Worm (Caenorhabditis elegans) whole organism, L1 larva: ENCODE measurements around the gene eppl-1.

ENCODE experiments used
- C04F5.9 ChIP-seq: sonication (generic microtip); optimal IDR thresholded peaks from 2 replicates; lab custom pipeline; 2016; ENCODE audit warnings: missing genetic modification characterization, missing compliant biosample characterization
- C34B4.2 ChIP-seq: sonication (generic microtip); optimal IDR thresholded peaks from 2 replicates; lab custom pipeline; 2017; ENCODE audit warnings: mild to moderate bottlenecking, missing genetic modification characterization, missing compliant biosample characterization
- Y116A8C.19 ChIP-seq: sonication (generic microtip); optimal IDR thresholded peaks from 2 replicates; lab custom pipeline; 2016; ENCODE audit warnings: missing compliant biosample characterization, missing genetic modification characterization, borderline replicate concordance
- aha-1 ChIP-seq: fragments of 150-350 bp; optimal IDR thresholded peaks from 2 replicates; lab custom pipeline; 2014; ENCODE audit warnings: missing biosample characterization, missing genetic modification characterization
- alr-1 ChIP-seq: fragments of 200-800 bp; sonication (Bioruptor generic); optimal IDR thresholded peaks from 2 replicates; lab custom pipeline; 2018; ENCODE audit warnings: borderline replicate concordance, mild to moderate bottlenecking, missing genetic modification characterization, missing compliant biosample characterization
- ceh-88 ChIP-seq: fragments of 200-800 bp; sonication (Bioruptor generic); IDR thresholded peaks from 2 replicates; pipeline ENCODE4 v1.3.6; 2022; ENCODE audit warnings: missing genetic modification characterization, missing compliant biosample characterization
- ceh-90 ChIP-seq: sonication (generic microtip); optimal IDR thresholded peaks from 2 replicates; lab custom pipeline; 2016; ENCODE audit warnings: missing genetic modification characterization, missing compliant biosample characterization
- ces-1 ChIP-seq: fragments of 150-350 bp; optimal IDR thresholded peaks from 2 replicates; lab custom pipeline; 2014; ENCODE audit warnings: missing biosample characterization, missing genetic modification reagents, missing genetic modification characterization
- dsc-1 ChIP-seq: sonication (generic microtip); optimal IDR thresholded peaks from 2 replicates; lab custom pipeline; 2016; ENCODE audit warnings: mild to moderate bottlenecking, missing genetic modification characterization, missing compliant biosample characterization
- egl-27 ChIP-seq, 2 experiments: fragments of 150-350 bp in 1 of 2; sonication (generic microtip); optimal IDR thresholded peaks; 3 replicates each; lab custom pipeline; 2017 to 2018; ENCODE audit warnings: missing biosample characterization in 2 of 2, missing genetic modification characterization in 2 of 2, missing genetic modification reagents in 2 of 2
- elt-3 ChIP-seq, 6 experiments: fragments of 150-350 bp in 1 of 6; sonication (generic microtip); optimal IDR thresholded peaks; 2 replicates each; lab custom pipeline; 2017 to 2018; ENCODE audit warnings: missing biosample characterization in 6 of 6, missing genetic modification characterization in 6 of 6, inconsistent platforms in 1 of 6
- fkh-10 ChIP-seq: sonication (generic microtip); optimal IDR thresholded peaks from 2 replicates; lab custom pipeline; 2017; ENCODE audit warnings: missing biosample characterization, missing genetic modification reagents, missing genetic modification characterization
- fkh-4 ChIP-seq: sonication (generic microtip); optimal IDR thresholded peaks from 2 replicates; lab custom pipeline; 2016; ENCODE audit warnings: missing compliant biosample characterization, missing genetic modification characterization, borderline replicate concordance
- fos-1 ChIP-seq: fragments of 150-350 bp; optimal IDR thresholded peaks from 2 replicates; lab custom pipeline; 2014; ENCODE audit warnings: missing biosample characterization, missing genetic modification characterization
- hlh-17 ChIP-seq: fragments of 200-800 bp; sonication (Bioruptor generic); optimal IDR thresholded peaks from 2 replicates; lab custom pipeline; 2018; ENCODE audit warnings: missing genetic modification characterization, mild to moderate bottlenecking, missing compliant biosample characterization, moderate library complexity, borderline replicate concordance
- hpl-2 ChIP-seq: fragments of 150-350 bp; optimal IDR thresholded peaks from 2 replicates; lab custom pipeline; 2014; ENCODE audit warnings: missing biosample characterization, missing genetic modification reagents, missing genetic modification characterization
- isw-1 ChIP-seq: fragments of 200-800 bp; sonication (Bioruptor generic); IDR thresholded peaks from 2 replicates; pipeline ENCODE4 v1.3.6; 2022; ENCODE audit warnings: missing genetic modification characterization, missing compliant biosample characterization
- lin-13 ChIP-seq: fragments of 150-350 bp; optimal IDR thresholded peaks from 2 replicates; lab custom pipeline; 2014; ENCODE audit warnings: missing biosample characterization, missing genetic modification reagents, missing genetic modification characterization
- lin-14 ChIP-seq: fragments of 200-800 bp; sonication (Bioruptor generic); optimal IDR thresholded peaks from 2 replicates; lab custom pipeline; 2018; ENCODE audit warnings: mild to moderate bottlenecking, missing genetic modification characterization, moderate library complexity, missing compliant biosample characterization
- lin-15B ChIP-seq: fragments of 150-350 bp; sonication (generic microtip); optimal IDR thresholded peaks from 3 replicates; lab custom pipeline; 2014; ENCODE audit warnings: missing biosample characterization, missing genetic modification characterization
- lin-35 ChIP-seq, 2 experiments: fragments of 150-350 bp; optimal IDR thresholded peaks; 2 replicates each; lab custom pipeline; 2014; ENCODE audit warnings: missing biosample characterization in 2 of 2, missing genetic modification characterization in 2 of 2, missing genetic modification reagents in 2 of 2
- lin-39 ChIP-seq: fragments of 150-350 bp; optimal IDR thresholded peaks from 2 replicates; lab custom pipeline; 2014; ENCODE audit warnings: missing biosample characterization, missing genetic modification reagents, missing genetic modification characterization
- lsy-2 ChIP-seq, 2 experiments: fragments of 150-350 bp; optimal IDR thresholded peaks; 2 replicates each; lab custom pipeline; 2014; ENCODE audit warnings: missing biosample characterization in 2 of 2, missing genetic modification characterization in 2 of 2
- mef-2 ChIP-seq: fragments of 150-350 bp; optimal IDR thresholded peaks from 2 replicates; lab custom pipeline; 2014; ENCODE audit warnings: missing biosample characterization, missing genetic modification characterization
- nhr-12 ChIP-seq: sonication (generic microtip); optimal IDR thresholded peaks from 2 replicates; lab custom pipeline; 2017; ENCODE audit warnings: missing biosample characterization, missing genetic modification characterization
- nhr-20 ChIP-seq: sonication (generic microtip); optimal IDR thresholded peaks from 2 replicates; lab custom pipeline; 2016; ENCODE audit warnings: mild to moderate bottlenecking, missing genetic modification characterization, missing compliant biosample characterization
- nhr-28 ChIP-seq: fragments of 150-350 bp; optimal IDR thresholded peaks from 2 replicates; lab custom pipeline; 2014; ENCODE audit warnings: missing biosample characterization, missing genetic modification characterization
- nhr-47 ChIP-seq: sonication (generic microtip); optimal IDR thresholded peaks from 2 replicates; lab custom pipeline; 2016; ENCODE audit warnings: mild to moderate bottlenecking, missing genetic modification characterization, moderate library complexity, missing compliant biosample characterization
- nhr-71 ChIP-seq: sonication (generic microtip); optimal IDR thresholded peaks from 2 replicates; lab custom pipeline; 2016; ENCODE audit warnings: mild to moderate bottlenecking, missing genetic modification characterization, moderate library complexity, missing compliant biosample characterization
- nhr-76 ChIP-seq: sonication (generic microtip); optimal IDR thresholded peaks from 2 replicates; lab custom pipeline; 2017; ENCODE audit warnings: missing biosample characterization, missing genetic modification characterization
- nhr-84 ChIP-seq: sonication (generic microtip); optimal IDR thresholded peaks from 2 replicates; lab custom pipeline; 2017; ENCODE audit warnings: missing biosample characterization, missing genetic modification characterization
- nhr-85 ChIP-seq: sonication (generic microtip); peaks from one replicate; lab custom pipeline; 2016; ENCODE audit warnings: missing genetic modification characterization, inconsistent platforms, missing compliant biosample characterization
- nhr-90 ChIP-seq: sonication (generic microtip); optimal IDR thresholded peaks from 2 replicates; lab custom pipeline; 2016; ENCODE audit warnings: mild to moderate bottlenecking, missing genetic modification characterization, missing compliant biosample characterization; ENCODE audit not compliant: poor library complexity
- pag-3 ChIP-seq: sonication (generic microtip); optimal IDR thresholded peaks from 2 replicates; lab custom pipeline; 2017; ENCODE audit warnings: missing genetic modification characterization, mild to moderate bottlenecking, missing compliant biosample characterization, antibody characterized with exemption, borderline replicate concordance; ENCODE audit not compliant: insufficient read depth
- pax-3 ChIP-seq: fragments of 200-800 bp; sonication (Bioruptor generic); optimal IDR thresholded peaks from 2 replicates; lab custom pipeline; 2018; ENCODE audit warnings: mild to moderate bottlenecking, missing genetic modification characterization, moderate library complexity, missing compliant biosample characterization
- pqm-1 ChIP-seq: sonication (generic microtip); optimal IDR thresholded peaks from 3 replicates; lab custom pipeline; 2017; ENCODE audit warnings: missing biosample characterization, missing genetic modification characterization
- rnt-1 ChIP-seq: sonication (generic microtip); optimal IDR thresholded peaks from 2 replicates; lab custom pipeline; 2016; ENCODE audit warnings: mild to moderate bottlenecking, missing genetic modification characterization, moderate library complexity, missing compliant biosample characterization
- skn-1 ChIP-seq: fragments of 150-350 bp; optimal IDR thresholded peaks from 2 replicates; lab custom pipeline; 2014; ENCODE audit warnings: missing biosample characterization, missing genetic modification characterization
- snpc-4 ChIP-seq: fragments of 150-350 bp; optimal IDR thresholded peaks from 2 replicates; lab custom pipeline; 2014; ENCODE audit warnings: missing biosample characterization, missing genetic modification characterization
- snu-23 ChIP-seq: sonication (generic microtip); optimal IDR thresholded peaks from 2 replicates; lab custom pipeline; 2016; ENCODE audit warnings: missing genetic modification characterization, missing compliant biosample characterization
- sox-4 ChIP-seq: sonication (generic microtip); optimal IDR thresholded peaks from 2 replicates; lab custom pipeline; 2016; ENCODE audit warnings: missing genetic modification characterization, missing compliant biosample characterization
- swsn-7 ChIP-seq: sonication (generic microtip); optimal IDR thresholded peaks from 2 replicates; lab custom pipeline; 2016; ENCODE audit warnings: missing genetic modification characterization, missing compliant biosample characterization
- tbx-2 ChIP-seq: sonication (generic microtip); optimal IDR thresholded peaks from 2 replicates; lab custom pipeline; 2016; ENCODE audit warnings: missing genetic modification characterization, missing compliant biosample characterization
- tlp-1 ChIP-seq: fragments of 150-350 bp; optimal IDR thresholded peaks from 2 replicates; lab custom pipeline; 2014; ENCODE audit warnings: missing biosample characterization, missing genetic modification characterization
- unc-130 ChIP-seq: fragments of 150-350 bp; optimal IDR thresholded peaks from 2 replicates; lab custom pipeline; 2017; ENCODE audit warnings: missing biosample characterization, missing genetic modification characterization, inconsistent platforms
- unc-98 ChIP-seq: fragments of 200-800 bp; sonication (Bioruptor generic); IDR thresholded peaks from 2 replicates; pipeline ENCODE4 v1.3.6; 2022; ENCODE audit warnings: missing genetic modification characterization, missing compliant biosample characterization
- vab-15 ChIP-seq: sonication (generic microtip); optimal IDR thresholded peaks from 2 replicates; lab custom pipeline; 2017; ENCODE audit warnings: missing genotype, mild to moderate bottlenecking, missing genetic modification characterization, missing compliant biosample characterization
- xbp-1 ChIP-seq: sonication (generic microtip); optimal IDR thresholded peaks from 2 replicates; lab custom pipeline; 2016; ENCODE audit warnings: missing genetic modification characterization, missing compliant biosample characterization
- zag-1 ChIP-seq: fragments of 150-350 bp; optimal IDR thresholded peaks from 2 replicates; lab custom pipeline; 2014; ENCODE audit warnings: missing biosample characterization, missing genetic modification characterization
- ztf-11 ChIP-seq, 2 experiments: sonication (generic microtip); optimal IDR thresholded peaks; 2 replicates each; lab custom pipeline; 2016 to 2017; ENCODE audit warnings: missing genetic modification characterization in 2 of 2, missing biosample characterization in 1 of 2, missing compliant biosample characterization in 1 of 2
- ztf-4 ChIP-seq: fragments of 150-350 bp; optimal IDR thresholded peaks from 2 replicates; lab custom pipeline; 2014; ENCODE audit warnings: missing biosample characterization, missing genetic modification characterization

The eppl-1 gene

DNA sequence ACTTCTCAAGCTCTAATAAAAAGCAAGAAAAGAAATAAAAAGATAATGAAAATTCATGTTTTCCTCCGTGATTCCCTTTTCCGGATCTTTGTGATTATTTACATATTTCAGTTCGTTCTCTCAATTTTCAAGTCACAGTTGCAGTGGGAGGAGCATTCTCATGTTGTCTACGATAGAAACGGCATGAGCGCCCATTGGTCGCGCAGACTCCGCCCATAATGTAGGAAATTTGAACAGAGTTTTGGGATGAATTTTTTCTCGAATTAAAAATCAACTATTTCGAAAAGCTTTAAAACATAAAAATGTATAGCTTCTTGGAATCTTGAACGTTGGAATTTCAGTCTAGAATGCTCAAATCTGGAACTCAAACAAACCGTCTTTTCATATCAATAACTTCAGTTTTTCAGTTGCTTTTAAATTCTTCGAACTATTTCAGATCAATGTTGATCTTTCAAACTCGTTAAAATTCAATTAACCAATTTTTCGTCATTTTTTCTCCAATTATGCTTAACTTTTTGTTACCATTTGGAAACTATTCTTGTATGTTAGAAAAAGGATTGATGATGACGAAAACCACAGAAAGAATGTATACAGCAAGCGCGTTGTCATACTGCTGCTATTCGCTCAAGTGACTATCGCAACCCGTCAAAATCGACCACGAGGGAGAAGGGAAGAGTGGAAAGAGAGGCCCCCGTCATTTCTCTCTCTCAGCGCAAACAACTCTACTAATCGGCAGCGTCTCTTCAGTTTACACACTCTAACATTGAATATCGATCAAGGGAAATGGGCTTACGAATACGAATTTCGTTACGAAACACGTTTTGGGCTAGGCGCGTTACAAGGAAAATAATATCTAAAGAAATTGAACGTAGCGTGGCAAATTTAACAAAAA is 19.7 kb downstream of the eppl-1 start (continued):
- peak; percentile 79 for TF ChIP-seq hpl-2 (GFP tag; lab: Kevin White, UChicago)
- TF ChIP-seq xbp-1 = peak; percentile 52
- peak; percentile 82 for TF ChIP-seq rnt-1
- TF ChIP-seq lin-39 (tag; lab: Kevin White, UChicago) = no peak
- TF ChIP-seq unc-130 (tag; lab: Kevin White, UChicago) = peak; percentile 53
- no peak for TF ChIP-seq Y116A8C.19
- TF ChIP-seq lin-14 (GFP tag; lab: Kevin White, UChicago) = peak; percentile 92
- TF ChIP-seq pqm-1 = no peak
- peak; percentile 70 for TF ChIP-seq swsn-7 (tag; lab: Kevin White, UChicago)
- TF ChIP-seq fkh-10 = peak; percentile 26
- TF ChIP-seq nhr-71 (tag; lab: Kevin White, UChicago) = peak; percentile 82
- peak; percentile 48 for TF ChIP-seq nhr-84 (tag; lab: Kevin White, UChicago)
- no peak for TF ChIP-seq fkh-4 (tag; lab: Kevin White, UChicago)
- TF ChIP-seq alr-1 (tag; lab: Kevin White, UChicago) = no peak
- TF ChIP-seq hlh-17 (GFP tag; lab: Kevin White, UChicago) = peak; percentile 62
- peak in 1 of 2 experiments; percentile 68 for TF ChIP-seq egl-27 (tag; optimal IDR thresholded peaks at IDR 0.05; lab: Kevin White, UChicago)
- no peak for TF ChIP-seq tlp-1
- TF ChIP-seq vab-15 = peak; percentile 58
- peak; percentile 42 for TF ChIP-seq isw-1
- peak; percentile 30 for TF ChIP-seq C04F5.9 (tag; lab: Kevin White, UChicago)
- peak; percentile 59 for TF ChIP-seq skn-1 (tag; lab: Kevin White, UChicago)
- peak; percentile 55 for TF ChIP-seq dsc-1 (tag; lab: Kevin White, UChicago)
- TF ChIP-seq fos-1 (tag; lab: Kevin White, UChicago) = peak; percentile 71
- TF ChIP-seq nhr-20 (tag; lab: Kevin White, UChicago) = peak; percentile 78
- peak; percentile 45 for TF ChIP-seq pax-3 (tag; lab: Kevin White, UChicago)
- peak; percentile 88 for TF ChIP-seq ztf-4 (tag; lab: Kevin White, UChicago)
- TF ChIP-seq ceh-88 (GFP tag; lab: Robert Waterston, UW) = peak; percentile 56; the same call in 1 of the 2 replicates
- TF ChIP-seq sox-4 (tag; lab: Kevin White, UChicago) = no peak
- TF ChIP-seq aha-1 (tag; lab: Kevin White, UChicago) = no peak
- TF ChIP-seq nhr-28 = no peak
- peak; percentile 89 to 91 for TF ChIP-seq lsy-2 (tag; optimal IDR thresholded peaks at IDR 0.05; lab: Kevin White, UChicago)
- no peak for TF ChIP-seq nhr-12
- peak; percentile 3 for TF ChIP-seq ceh-90 (tag; lab: Kevin White, UChicago)
- TF ChIP-seq lin-15B (tag; lab: Kevin White, UChicago) = no peak
- peak; percentile 75 for TF ChIP-seq lin-13
- peak; percentile 77 for TF ChIP-seq snpc-4
- TF ChIP-seq pag-3 = no peak
- TF ChIP-seq C34B4.2 = peak; percentile 22
- peak; percentile 47 for TF ChIP-seq tbx-2 (tag; lab: Kevin White, UChicago)
- peak; percentile 72 for TF ChIP-seq nhr-90 (tag; lab: Kevin White, UChicago)
- TF ChIP-seq elt-3 (tag; optimal IDR thresholded peaks at IDR 0.05; lab: Kevin White, UChicago) = peak in 5 of 6 experiments; percentile 41 to 61 (median 53)
- TF ChIP-seq zag-1 (tag; lab: Kevin White, UChicago) = no peak
- TF ChIP-seq unc-98 (GFP tag; lab: Robert Waterston, UW) = no peak
- TF ChIP-seq snu-23 (GFP tag; lab: Kevin White, UChicago) = peak; percentile 82
- no peak for TF ChIP-seq nhr-76
- peak; percentile 53 to 65 for TF ChIP-seq lin-35 (GFP tag; optimal IDR thresholded peaks at IDR 0.05; lab: Kevin White, UChicago)
- no peak for TF ChIP-seq mef-2
- TF ChIP-seq ztf-11 (tag; optimal IDR thresholded peaks at IDR 0.05; lab: Kevin White, UChicago) = no peak
- TF ChIP-seq ces-1 = no peak
- TF ChIP-seq nhr-85 (tag; lab: Kevin White, UChicago) = peak; percentile 88
- TF ChIP-seq nhr-47 = peak; percentile 60
